Fruit fly (Drosophila melanogaster) whole organism, embryonic: Measurements from ENCODE around the gene CG6912.
A peak's percentile ranks its signal among the peaks of the same experiment; 100 is the strongest.

ENCODE experiments used
- B-H1 ChIP-seq: fragments of 200-800 bp; sonication (Bioruptor generic); IDR thresholded peaks from 3 replicates; pipeline ENCODE4 v1.3.6; 2022; ENCODE audit warnings: missing biosample characterization, missing genetic modification characterization
- BtbVII ChIP-seq: fragments of 200-800 bp; sonication (Bioruptor generic); optimal IDR thresholded peaks from 3 replicates; lab custom pipeline; 2017; ENCODE audit warnings: missing biosample characterization, mild to moderate bottlenecking, missing genetic modification characterization
- CG11504 ChIP-seq: fragments of 200-800 bp; sonication (Bioruptor generic); optimal IDR thresholded peaks from 3 replicates; lab custom pipeline; 2019; ENCODE audit warnings: missing biosample characterization, mild to moderate bottlenecking, missing genetic modification characterization, moderate library complexity
- CG1233 ChIP-seq: fragments of 200-800 bp; sonication (Bioruptor generic); optimal IDR thresholded peaks from 4 replicates; lab custom pipeline; 2018; ENCODE audit warnings: missing biosample characterization, mild to moderate bottlenecking, missing genetic modification characterization
- CG14050 ChIP-seq: fragments of 200-800 bp; sonication (Bioruptor generic); IDR thresholded peaks from 3 replicates; pipeline ENCODE4 v1.3.6; 2022; ENCODE audit warnings: missing biosample characterization, missing genetic modification characterization
- CG14441 ChIP-seq: fragments of 200-800 bp; sonication (Bioruptor generic); IDR thresholded peaks from 2 replicates; pipeline ENCODE4 v1.3.6; 2022; ENCODE audit warnings: missing biosample characterization, missing genetic modification characterization
- CG2678 ChIP-seq: fragments of 200-800 bp; sonication (Bioruptor generic); optimal IDR thresholded peaks from 3 replicates; lab custom pipeline; 2019; ENCODE audit warnings: missing biosample characterization, mild to moderate bottlenecking, missing genetic modification characterization, moderate library complexity
- CG2712 ChIP-seq: fragments of 200-800 bp; optimal IDR thresholded peaks from 3 replicates; lab custom pipeline; 2019; ENCODE audit warnings: missing biosample characterization, mild to moderate bottlenecking, missing genetic modification characterization, moderate library complexity
- CG30403 ChIP-seq: fragments of 200-800 bp; sonication (Bioruptor generic); optimal IDR thresholded peaks from 3 replicates; lab custom pipeline; 2016; ENCODE audit warnings: missing biosample characterization, missing genetic modification characterization
- CG32532 ChIP-seq: fragments of 200-800 bp; sonication (Bioruptor generic); IDR thresholded peaks from 2 replicates; pipeline ENCODE4 v1.3.6; 2022; ENCODE audit warnings: missing biosample characterization, missing genetic modification characterization
- CG32772 ChIP-seq: fragments of 200-800 bp; sonication (Bioruptor generic); IDR thresholded peaks from 2 replicates; pipeline ENCODE4 v1.3.6; 2022; ENCODE audit warnings: missing biosample characterization, missing genetic modification characterization
- CG3281 ChIP-seq: fragments of 200-800 bp; sonication (Bioruptor generic); optimal IDR thresholded peaks from 3 replicates; lab custom pipeline; 2017; ENCODE audit warnings: missing biosample characterization, mild to moderate bottlenecking, missing genetic modification characterization
- CG42726 ChIP-seq: fragments of 200-800 bp; sonication (Bioruptor generic); IDR thresholded peaks from 2 replicates; pipeline ENCODE4 v1.3.6; 2022; ENCODE audit warnings: missing biosample characterization, missing genetic modification characterization; ENCODE audit not compliant: partially characterized antibody
- CG4730 ChIP-seq: fragments of 200-800 bp; sonication (Bioruptor generic); IDR thresholded peaks from 2 replicates; pipeline ENCODE4 v1.3.6; 2022; ENCODE audit warnings: missing biosample characterization, missing genetic modification characterization
- CG7786 ChIP-seq: fragments of 200-800 bp; sonication (Bioruptor generic); optimal IDR thresholded peaks from 2 replicates; lab custom pipeline; 2016; ENCODE audit warnings: missing biosample characterization, missing genetic modification characterization
- CG9727 ChIP-seq: fragments of 200-800 bp; sonication (Bioruptor generic); optimal IDR thresholded peaks from 3 replicates; lab custom pipeline; 2017; ENCODE audit warnings: missing biosample characterization, mild to moderate bottlenecking, missing genetic modification characterization
- CG9797 ChIP-seq: fragments of 200-800 bp; sonication (Bioruptor generic); optimal IDR thresholded peaks from 3 replicates; lab custom pipeline; 2018; ENCODE audit warnings: missing biosample characterization, mild to moderate bottlenecking, missing genetic modification characterization
- Drgx ChIP-seq: fragments of 200-800 bp; sonication (Bioruptor generic); IDR thresholded peaks from 2 replicates; pipeline ENCODE4 v1.3.6; 2022; ENCODE audit warnings: missing biosample characterization, missing genetic modification characterization
- E2f1 ChIP-seq: fragments of 200-800 bp; sonication (Bioruptor generic); IDR thresholded peaks from 2 replicates; pipeline ENCODE4 v1.3.6; 2022; ENCODE audit warnings: missing biosample characterization, missing genetic modification characterization
- Fer1 ChIP-seq: fragments of 200-800 bp; sonication (Bioruptor generic); optimal IDR thresholded peaks from 2 replicates; lab custom pipeline; 2017; ENCODE audit warnings: missing biosample characterization, mild to moderate bottlenecking, missing genetic modification characterization
- Gug ChIP-seq: fragments of 200-800 bp; sonication (Bioruptor generic); IDR thresholded peaks from 4 replicates; pipeline ENCODE4 v1.3.6; 2022; ENCODE audit warnings: missing biosample characterization, missing genetic modification characterization
- Hr39 ChIP-seq: fragments of >200 bp; optimal IDR thresholded peaks from 2 replicates; lab custom pipeline; 2017
- Hsf ChIP-seq: fragments of 200-800 bp; sonication (Bioruptor generic); optimal IDR thresholded peaks from 3 replicates; lab custom pipeline; 2016; ENCODE audit warnings: missing biosample characterization, missing genetic modification characterization
- Kr ChIP-seq: fragments of 200-800 bp; sonication (Bioruptor generic); optimal IDR thresholded peaks from 2 replicates; lab custom pipeline; 2017; ENCODE audit warnings: missing biosample characterization, mild to moderate bottlenecking, missing genetic modification characterization
- Nf-YC ChIP-seq: fragments of 200-800 bp; optimal IDR thresholded peaks from 3 replicates; lab custom pipeline; 2019; ENCODE audit warnings: missing biosample characterization, mild to moderate bottlenecking, missing genetic modification characterization, moderate library complexity
- Optix ChIP-seq: fragments of 200-800 bp; sonication (Bioruptor generic); IDR thresholded peaks from 3 replicates; pipeline ENCODE4 v1.3.6; 2022; ENCODE audit warnings: missing biosample characterization, missing genetic modification characterization
- Sry-β ChIP-seq: fragments of 200-800 bp; sonication (Bioruptor generic); optimal IDR thresholded peaks from 2 replicates; lab custom pipeline; 2018; ENCODE audit warnings: missing biosample characterization, mild to moderate bottlenecking, missing genetic modification characterization, moderate library complexity
- cad ChIP-seq: fragments of >200 bp; optimal IDR thresholded peaks from 2 replicates; lab custom pipeline; 2017; ENCODE audit warnings: missing biosample characterization, missing genetic modification characterization
- cas ChIP-seq: fragments of 200-800 bp; sonication (Bioruptor generic); IDR thresholded peaks from 2 replicates; pipeline ENCODE4 v1.3.6; 2022; ENCODE audit warnings: missing biosample characterization, missing genetic modification characterization
- crc ChIP-seq: fragments of 200-800 bp; sonication (Bioruptor generic); optimal IDR thresholded peaks from 2 replicates; lab custom pipeline; 2016; ENCODE audit warnings: missing biosample characterization, missing genetic modification characterization
- dati ChIP-seq: fragments of 200-800 bp; sonication (Bioruptor generic); IDR thresholded peaks from 2 replicates; pipeline ENCODE4 v1.3.6; 2022; ENCODE audit warnings: missing biosample characterization, missing genetic modification characterization
- dm ChIP-seq: fragments of 200-800 bp; sonication (Bioruptor generic); optimal IDR thresholded peaks from 3 replicates; lab custom pipeline; 2016; ENCODE audit warnings: missing biosample characterization, missing genetic modification characterization
- dmrt99B ChIP-seq: fragments of 200-800 bp; sonication (Bioruptor generic); optimal IDR thresholded peaks from 2 replicates; lab custom pipeline; 2018; ENCODE audit warnings: missing biosample characterization, mild to moderate bottlenecking, missing genetic modification characterization, moderate library complexity
- dysf ChIP-seq: fragments of 200-800 bp; sonication (Bioruptor generic); IDR thresholded peaks from 3 replicates; pipeline ENCODE4 v1.3.6; 2022; ENCODE audit warnings: missing biosample characterization, missing genetic modification characterization
- emc ChIP-seq: fragments of 200-800 bp; sonication (Bioruptor generic); optimal IDR thresholded peaks from 2 replicates; lab custom pipeline; 2016; ENCODE audit warnings: missing biosample characterization, missing genetic modification characterization
- ewg ChIP-seq: fragments of 200-800 bp; sonication (Bioruptor generic); optimal IDR thresholded peaks from 3 replicates; lab custom pipeline; 2017; ENCODE audit warnings: mild to moderate bottlenecking, missing biosample characterization, missing genetic modification reagents, missing genetic modification characterization
- eyg ChIP-seq: fragments of 200-800 bp; sonication (Bioruptor generic); optimal IDR thresholded peaks from 3 replicates; lab custom pipeline; 2016; ENCODE audit warnings: missing biosample characterization, missing genetic modification characterization
- ftz-f1 ChIP-seq: fragments of 200-800 bp; sonication (Bioruptor generic); optimal IDR thresholded peaks from 2 replicates; lab custom pipeline; 2016; ENCODE audit warnings: missing biosample characterization, missing genetic modification characterization
- fu2 ChIP-seq: fragments of 200-800 bp; sonication (Bioruptor generic); optimal IDR thresholded peaks from 2 replicates; lab custom pipeline; 2016; ENCODE audit warnings: missing biosample characterization, missing genetic modification characterization
- gem ChIP-seq: fragments of 200-800 bp; sonication (Bioruptor generic); optimal IDR thresholded peaks from 2 replicates; lab custom pipeline; 2019; ENCODE audit warnings: missing biosample characterization, mild to moderate bottlenecking, missing genetic modification characterization, moderate library complexity
- hkb ChIP-seq, 2 experiments: fragments of 200-800 bp in 1 of 2; fragments of >200 bp in 1 of 2; sonication (Bioruptor generic) in 1 of 2; IDR thresholded peaks in 1 of 2; optimal IDR thresholded peaks in 1 of 2; 2 replicates each; pipeline versions ENCODE4 v1.3.6 to Lab custom; 2017 to 2022; ENCODE audit warnings: missing biosample characterization in 1 of 2, missing genetic modification characterization in 1 of 2
- kah ChIP-seq: fragments of 200-800 bp; sonication (Bioruptor generic); optimal IDR thresholded peaks from 2 replicates; lab custom pipeline; 2018; ENCODE audit warnings: missing biosample characterization, mild to moderate bottlenecking, missing genetic modification characterization
- ken ChIP-seq: fragments of 200-800 bp; sonication (Bioruptor generic); IDR thresholded peaks from 3 replicates; pipeline ENCODE4 v1.3.6; 2022; ENCODE audit warnings: missing biosample characterization, missing genetic modification characterization
- maf-S ChIP-seq: fragments of 200-800 bp; sonication (Bioruptor generic); optimal IDR thresholded peaks from 2 replicates; lab custom pipeline; 2016; ENCODE audit warnings: missing biosample characterization, missing genetic modification characterization
- run ChIP-seq: fragments of 200-800 bp; sonication (Bioruptor generic); optimal IDR thresholded peaks from 3 replicates; lab custom pipeline; 2018; ENCODE audit warnings: missing biosample characterization, mild to moderate bottlenecking, missing genetic modification characterization
- sens ChIP-seq: fragments of 200-800 bp; sonication (Bioruptor generic); peaks from one replicate; lab custom pipeline; 2016; ENCODE audit warnings: missing biosample characterization, missing genetic modification characterization
- slou ChIP-seq: fragments of 200-800 bp; sonication (Bioruptor generic); optimal IDR thresholded peaks from 3 replicates; lab custom pipeline; 2016; ENCODE audit warnings: missing biosample characterization, missing genetic modification characterization
- sqz ChIP-seq: fragments of 200-800 bp; sonication (Bioruptor generic); optimal IDR thresholded peaks from 3 replicates; lab custom pipeline; 2018; ENCODE audit warnings: missing biosample characterization, mild to moderate bottlenecking, missing genetic modification characterization
- tap ChIP-seq: fragments of 200-800 bp; optimal IDR thresholded peaks from 3 replicates; lab custom pipeline; 2019; ENCODE audit warnings: missing biosample characterization, mild to moderate bottlenecking, missing genetic modification characterization, moderate library complexity
- tll ChIP-seq, 2 experiments: fragments of 200-800 bp in 1 of 2; fragments of >200 bp in 1 of 2; sonication (Bioruptor generic) in 1 of 2; optimal IDR thresholded peaks; 2 replicates each; lab custom pipeline; 2017 to 2019; ENCODE audit warnings: missing biosample characterization in 2 of 2, missing genetic modification characterization in 2 of 2, mild to moderate bottlenecking in 1 of 2, moderate library complexity in 1 of 2

Gene CG6912

dm6 chr3R:15149772-15150512, 13.1 kb upstream of the CG6912 start, which contains the start of gene Gyc88E (continued):
- TF ChIP-seq hkb (optimal IDR thresholded peaks at IDR 0.05; lab: Kevin White, UChicago) (no peak), hkb (GFP tag; IDR thresholded peaks at IDR 0.05; lab: Robert Waterston, UW) (peak; percentile 63), Hr39 (no peak), CG3281 (no peak), ken (GFP tag; lab: Robert Waterston, UW) (no peak), CG4730 (GFP tag; lab: Robert Waterston, UW) (0 out of 2 replicates have a peak, but pooled peaks have one; percentile 40), ftz-f1 (no peak), Kr (GFP tag; lab: Kevin White, UChicago) (no peak), maf-S (GFP tag; lab: Kevin White, UChicago) (no peak), Gug (GFP tag; lab: Robert Waterston, UW) (0 out of 4 replicates have a peak, but pooled peaks have one; percentile 23), kah (GFP tag; lab: Kevin White, UChicago) (no peak), dm (GFP tag; lab: Kevin White, UChicago) (no peak), crc (no peak), dysf (GFP tag; lab: Robert Waterston, UW) (peak; percentile 67), CG32772 (peak; percentile 43; the same call in 1 of the 2 replicates), CG14050 (GFP tag; lab: Robert Waterston, UW) (no peak), E2f1 (GFP tag; lab: Robert Waterston, UW) (peak; percentile 59), B-H1 (GFP tag; lab: Robert Waterston, UW) (peak; percentile 54; the same call in 2 of the 3 replicates), CG30403 (GFP tag; lab: Kevin White, UChicago) (no peak), CG7786 (GFP tag; lab: Kevin White, UChicago) (no peak), slou (GFP tag; lab: Kevin White, UChicago) (no peak), Sry-β (GFP tag; lab: Kevin White, UChicago) (no peak), CG14441 (GFP tag; lab: Robert Waterston, UW) (peak; percentile 76), CG1233 (GFP tag; lab: Kevin White, UChicago) (no peak), ewg (GFP tag; lab: Kevin White, UChicago) (peak; percentile 69), CG9727 (GFP tag; lab: Kevin White, UChicago) (peak; percentile 13), Drgx (peak; percentile 31; the same call in 1 of the 2 replicates), Fer1 (GFP tag; lab: Kevin White, UChicago) (no peak), gem (tag; lab: Kevin White, UChicago) (peak; percentile 35), cas (GFP tag; lab: Robert Waterston, UW) (no peak), Nf-YC (no peak), tap (tag; lab: Kevin White, UChicago) (no peak), CG11504 (tag; lab: Kevin White, UChicago) (peak; percentile 39), eyg (no peak), sens (GFP tag; lab: Kevin White, UChicago) (no peak), Optix (GFP tag; lab: Robert Waterston, UW) (no peak), cad (GFP tag; lab: Kevin White, UChicago) (no peak), dati (GFP tag; lab: Robert Waterston, UW) (0 out of 2 replicates have a peak, but pooled peaks have one; percentile 31), CG2712 (no peak), BtbVII (GFP tag; lab: Kevin White, UChicago) (no peak), emc (no peak), dmrt99B (peak; percentile 57), CG32532 (GFP tag; lab: Robert Waterston, UW) (peak; percentile 68), sqz (GFP tag; lab: Kevin White, UChicago) (peak; percentile 10), CG9797 (no peak), fu2 (GFP tag; lab: Kevin White, UChicago) (no peak), Hsf (no peak), CG2678 (tag; lab: Kevin White, UChicago) (peak; percentile 69), tll (GFP tag; optimal IDR thresholded peaks at IDR 0.05; lab: Kevin White, UChicago) (no peak), CG42726 (GFP tag; lab: Robert Waterston, UW) (no peak), run (tag; lab: Kevin White, UChicago) (no peak)
